Fruit fly (Drosophila melanogaster) whole organism, embryonic: Measurements from ENCODE around the gene Son.

ENCODE experiments used
- C15 ChIP-seq: fragments of 200-800 bp; sonication (Bioruptor generic); IDR thresholded peaks from 3 replicates; pipeline ENCODE4 v1.3.6; 2022; ENCODE audit warnings: missing biosample characterization, missing genetic modification characterization
- CG13424 ChIP-seq: fragments of 200-800 bp; sonication (Bioruptor generic); optimal IDR thresholded peaks from 2 replicates; lab custom pipeline; 2019; ENCODE audit warnings: missing biosample characterization, mild to moderate bottlenecking, missing genetic modification characterization, moderate library complexity
- CG13775 ChIP-seq: fragments of 200-800 bp; sonication (Bioruptor generic); optimal IDR thresholded peaks from 3 replicates; lab custom pipeline; 2017; ENCODE audit warnings: missing biosample characterization, mild to moderate bottlenecking, missing genetic modification characterization
- CG14441 ChIP-seq: fragments of 200-800 bp; sonication (Bioruptor generic); IDR thresholded peaks from 2 replicates; pipeline ENCODE4 v1.3.6; 2022; ENCODE audit warnings: missing biosample characterization, missing genetic modification characterization
- CG16779 ChIP-seq: fragments of 200-800 bp; sonication (Bioruptor generic); IDR thresholded peaks from 2 replicates; pipeline ENCODE4 v1.3.6; 2022; ENCODE audit warnings: missing biosample characterization, missing genetic modification characterization
- CG17802 ChIP-seq: fragments of 200-800 bp; sonication (Bioruptor generic); optimal IDR thresholded peaks from 2 replicates; lab custom pipeline; 2018; ENCODE audit warnings: missing biosample characterization, mild to moderate bottlenecking, missing genetic modification characterization, moderate library complexity
- CG2678 ChIP-seq: fragments of 200-800 bp; sonication (Bioruptor generic); optimal IDR thresholded peaks from 3 replicates; lab custom pipeline; 2019; ENCODE audit warnings: missing biosample characterization, mild to moderate bottlenecking, missing genetic modification characterization, moderate library complexity
- CG2712 ChIP-seq: fragments of 200-800 bp; optimal IDR thresholded peaks from 3 replicates; lab custom pipeline; 2019; ENCODE audit warnings: missing biosample characterization, mild to moderate bottlenecking, missing genetic modification characterization, moderate library complexity
- CG31365 ChIP-seq: fragments of 200-800 bp; sonication (Bioruptor generic); optimal IDR thresholded peaks from 2 replicates; lab custom pipeline; 2018; ENCODE audit warnings: missing biosample characterization, mild to moderate bottlenecking, missing genetic modification characterization
- CG33213 ChIP-seq: fragments of 200-800 bp; sonication (Bioruptor generic); optimal IDR thresholded peaks from 3 replicates; lab custom pipeline; 2016; ENCODE audit warnings: missing biosample characterization, missing genetic modification characterization
- CG34422 ChIP-seq: fragments of 200-800 bp; sonication (Bioruptor generic); IDR thresholded peaks from 3 replicates; pipeline ENCODE4 v1.3.6; 2022; ENCODE audit warnings: missing biosample characterization, missing genetic modification characterization
- CG4328 ChIP-seq: fragments of 200-800 bp; sonication (Bioruptor generic); optimal IDR thresholded peaks from 3 replicates; lab custom pipeline; 2017; ENCODE audit warnings: missing biosample characterization, missing genetic modification reagents, missing genetic modification characterization
- CG4707 ChIP-seq: fragments of 200-800 bp; sonication (Bioruptor generic); optimal IDR thresholded peaks from 2 replicates; lab custom pipeline; 2018; ENCODE audit warnings: missing biosample characterization, mild to moderate bottlenecking, missing genetic modification characterization, moderate library complexity
- CG6765 ChIP-seq: fragments of 200-800 bp; sonication (Bioruptor generic); optimal IDR thresholded peaks from 3 replicates; lab custom pipeline; 2017; ENCODE audit warnings: missing biosample characterization, mild to moderate bottlenecking, missing genetic modification characterization
- CG8290 ChIP-seq, 3 experiments: fragments of 200-800 bp; sonication (Bioruptor generic); optimal IDR thresholded peaks; 2 replicates each; lab custom pipeline; 2016 to 2019; ENCODE audit warnings: missing biosample characterization in 3 of 3, missing genetic modification characterization in 3 of 3, mild to moderate bottlenecking in 2 of 3, moderate library complexity in 1 of 3
- CG9932 ChIP-seq: fragments of 200-800 bp; sonication (Bioruptor generic); IDR thresholded peaks from 2 replicates; pipeline ENCODE4 v1.3.6; 2022; ENCODE audit warnings: missing biosample characterization, missing genetic modification characterization
- CrebB ChIP-seq: fragments of 200-800 bp; sonication (Bioruptor generic); optimal IDR thresholded peaks from 3 replicates; lab custom pipeline; 2018; ENCODE audit warnings: missing biosample characterization, mild to moderate bottlenecking, missing genetic modification characterization
- D ChIP-seq, 2 experiments: fragments of 200-800 bp in 1 of 2; fragments of >200 bp in 1 of 2; sonication (Bioruptor generic) in 1 of 2; optimal IDR thresholded peaks; 2 replicates in 1 of 2; 3 replicates in 1 of 2; lab custom pipeline; 2017; ENCODE audit warnings: mild to moderate bottlenecking in 1 of 2, missing biosample characterization in 1 of 2, missing genetic modification characterization in 1 of 2, missing genetic modification reagents in 1 of 2
- Doc3 ChIP-seq: fragments of 200-800 bp; sonication (Bioruptor generic); IDR thresholded peaks from 3 replicates; pipeline ENCODE4 v1.3.6; 2022; ENCODE audit warnings: missing biosample characterization, missing genetic modification characterization; ENCODE audit not compliant: partially characterized antibody
- Drgx ChIP-seq: fragments of 200-800 bp; sonication (Bioruptor generic); IDR thresholded peaks from 2 replicates; pipeline ENCODE4 v1.3.6; 2022; ENCODE audit warnings: missing biosample characterization, missing genetic modification characterization
- Ets65A ChIP-seq: fragments of 200-800 bp; sonication (Bioruptor generic); peaks from one replicate; lab custom pipeline; 2016; ENCODE audit warnings: missing biosample characterization, missing genetic modification characterization
- Fer3 ChIP-seq: fragments of 200-800 bp; sonication (Bioruptor generic); optimal IDR thresholded peaks from 2 replicates; lab custom pipeline; 2018; ENCODE audit warnings: missing biosample characterization, mild to moderate bottlenecking, missing genetic modification characterization, moderate library complexity
- HLH4C ChIP-seq: fragments of 200-800 bp; sonication (Bioruptor generic); IDR thresholded peaks from 3 replicates; pipeline ENCODE4 v1.3.6; 2022; ENCODE audit warnings: missing biosample characterization, missing genetic modification characterization; ENCODE audit not compliant: partially characterized antibody
- Hmx ChIP-seq: fragments of 200-800 bp; sonication (Bioruptor generic); optimal IDR thresholded peaks from 2 replicates; lab custom pipeline; 2016; ENCODE audit warnings: missing biosample characterization, missing genetic modification characterization
- Mad ChIP-seq: fragments of 200-800 bp; sonication (Bioruptor generic); optimal IDR thresholded peaks from 2 replicates; lab custom pipeline; 2016; ENCODE audit warnings: missing biosample characterization, missing genetic modification characterization
- NFAT ChIP-seq: fragments of 200-800 bp; sonication (Bioruptor generic); IDR thresholded peaks from 2 replicates; pipeline ENCODE4 v1.3.6; 2022; ENCODE audit warnings: missing biosample characterization, missing genetic modification characterization
- NK7.1 ChIP-seq: fragments of 200-800 bp; sonication (Bioruptor generic); optimal IDR thresholded peaks from 3 replicates; lab custom pipeline; 2016; ENCODE audit warnings: missing biosample characterization, missing genetic modification characterization
- Optix ChIP-seq: fragments of 200-800 bp; sonication (Bioruptor generic); IDR thresholded peaks from 3 replicates; pipeline ENCODE4 v1.3.6; 2022; ENCODE audit warnings: missing biosample characterization, missing genetic modification characterization
- PHDP ChIP-seq: fragments of 200-800 bp; sonication (Bioruptor generic); optimal IDR thresholded peaks from 3 replicates; lab custom pipeline; 2018; ENCODE audit warnings: missing biosample characterization, mild to moderate bottlenecking, missing genetic modification characterization, moderate library complexity
- Rx ChIP-seq: fragments of 200-800 bp; sonication (Bioruptor generic); IDR thresholded peaks from 2 replicates; pipeline ENCODE4 v1.3.6; 2022; ENCODE audit warnings: missing biosample characterization, missing genetic modification characterization
- Stat92E ChIP-seq, 3 experiments: fragments of >200 bp in 2 of 3; fragments of 200-800 bp in 1 of 3; sonication (Bioruptor generic) in 1 of 3; optimal IDR thresholded peaks; 2 replicates each; lab custom pipeline; 2017 to 2019; ENCODE audit warnings: missing biosample characterization in 3 of 3, missing genetic modification characterization in 3 of 3, mild to moderate bottlenecking in 1 of 3, moderate library complexity in 1 of 3
- bigmax ChIP-seq: fragments of 200-800 bp; sonication (Bioruptor generic); optimal IDR thresholded peaks from 2 replicates; lab custom pipeline; 2018; ENCODE audit warnings: missing biosample characterization, mild to moderate bottlenecking, missing genetic modification characterization
- btn ChIP-seq: fragments of 200-800 bp; sonication (Bioruptor generic); optimal IDR thresholded peaks from 2 replicates; lab custom pipeline; 2016; ENCODE audit warnings: missing biosample characterization, missing genetic modification characterization
- caup ChIP-seq: fragments of 200-800 bp; sonication (Bioruptor generic); optimal IDR thresholded peaks from 3 replicates; lab custom pipeline; 2017; ENCODE audit warnings: missing biosample characterization, mild to moderate bottlenecking, missing genetic modification characterization, moderate library complexity; ENCODE audit not compliant: severe bottlenecking
- cg ChIP-seq: fragments of 200-800 bp; sonication (Bioruptor generic); optimal IDR thresholded peaks from 3 replicates; lab custom pipeline; 2019; ENCODE audit warnings: missing biosample characterization, mild to moderate bottlenecking, missing genetic modification characterization, moderate library complexity
- dpn ChIP-seq, 2 experiments: fragments of 200-800 bp; sonication (Bioruptor generic); optimal IDR thresholded peaks; 3 replicates each; lab custom pipeline; 2016; ENCODE audit warnings: missing biosample characterization in 2 of 2, missing genetic modification characterization in 2 of 2
- ftz-f1 ChIP-seq: fragments of 200-800 bp; sonication (Bioruptor generic); optimal IDR thresholded peaks from 2 replicates; lab custom pipeline; 2016; ENCODE audit warnings: missing biosample characterization, missing genetic modification characterization
- gro ChIP-seq: fragments of 200-800 bp; sonication (Bioruptor generic); optimal IDR thresholded peaks from 2 replicates; lab custom pipeline; 2016; ENCODE audit warnings: missing biosample characterization, missing genetic modification characterization
- her ChIP-seq: fragments of 200-800 bp; sonication (Bioruptor generic); optimal IDR thresholded peaks from 2 replicates; lab custom pipeline; 2016; ENCODE audit warnings: missing biosample characterization, missing genetic modification characterization
- lab ChIP-seq: fragments of 200-800 bp; sonication (Bioruptor generic); optimal IDR thresholded peaks from 3 replicates; lab custom pipeline; 2017; ENCODE audit warnings: missing biosample characterization, missing genetic modification characterization, mild to moderate bottlenecking, moderate library complexity, missing genetic modification reagents
- odd ChIP-seq: fragments of 200-800 bp; sonication (Bioruptor generic); optimal IDR thresholded peaks from 2 replicates; lab custom pipeline; 2017; ENCODE audit warnings: missing biosample characterization, mild to moderate bottlenecking, missing genetic modification characterization
- ro ChIP-seq: fragments of 200-800 bp; sonication (Bioruptor generic); IDR thresholded peaks from 2 replicates; pipeline ENCODE4 v1.3.6; 2022; ENCODE audit warnings: missing biosample characterization, missing genetic modification characterization
- run ChIP-seq: fragments of 200-800 bp; sonication (Bioruptor generic); optimal IDR thresholded peaks from 3 replicates; lab custom pipeline; 2018; ENCODE audit warnings: missing biosample characterization, mild to moderate bottlenecking, missing genetic modification characterization
- sens ChIP-seq: fragments of 200-800 bp; sonication (Bioruptor generic); peaks from one replicate; lab custom pipeline; 2016; ENCODE audit warnings: missing biosample characterization, missing genetic modification characterization
- slp2 ChIP-seq: fragments of 200-800 bp; sonication (Bioruptor generic); optimal IDR thresholded peaks from 2 replicates; lab custom pipeline; 2016; ENCODE audit warnings: missing biosample characterization, missing genetic modification characterization
- sob ChIP-seq: fragments of 200-800 bp; sonication (Bioruptor generic); IDR thresholded peaks from 2 replicates; pipeline ENCODE4 v1.3.6; 2022; ENCODE audit warnings: missing biosample characterization, missing genetic modification characterization
- tio ChIP-seq: fragments of 200-800 bp; sonication (Bioruptor generic); optimal IDR thresholded peaks from 2 replicates; lab custom pipeline; 2017; ENCODE audit warnings: missing biosample characterization, missing genetic modification characterization, inconsistent platforms
- trh ChIP-seq: fragments of 200-800 bp; sonication (Bioruptor generic); optimal IDR thresholded peaks from 2 replicates; lab custom pipeline; 2016; ENCODE audit warnings: missing biosample characterization, missing genetic modification characterization
- twi ChIP-seq: fragments of 200-800 bp; optimal IDR thresholded peaks from 2 replicates; lab custom pipeline; 2019; ENCODE audit warnings: missing biosample characterization, mild to moderate bottlenecking, missing genetic modification characterization, moderate library complexity
- vnd ChIP-seq: fragments of 200-800 bp; sonication (Bioruptor generic); IDR thresholded peaks from 3 replicates; pipeline ENCODE4 v1.3.6; 2022; ENCODE audit warnings: missing biosample characterization, missing genetic modification characterization; ENCODE audit not compliant: partially characterized antibody
- wek ChIP-seq: fragments of 200-800 bp; sonication (Bioruptor generic); optimal IDR thresholded peaks from 3 replicates; lab custom pipeline; 2018; ENCODE audit warnings: missing biosample characterization, mild to moderate bottlenecking, missing genetic modification characterization, moderate library complexity

Son gene

DNA sequence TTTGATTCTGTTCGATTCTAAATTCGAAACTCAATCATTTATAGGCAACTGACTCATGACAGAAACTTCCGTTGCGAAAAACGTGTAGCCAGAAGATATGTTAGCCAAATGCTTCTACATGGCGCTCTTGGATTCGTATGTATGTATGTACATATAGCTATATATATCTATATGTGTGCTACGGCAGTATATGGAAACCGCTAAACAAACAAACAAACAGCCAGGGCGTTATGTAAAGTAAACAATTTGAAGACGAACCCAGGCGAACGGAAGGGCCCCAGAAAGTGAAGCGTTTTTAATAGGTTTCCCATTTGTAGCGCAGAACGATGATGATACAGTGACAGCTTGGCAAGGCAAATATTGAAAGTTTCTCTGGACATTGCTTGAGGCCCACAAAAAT, 47.9 kb upstream of the Son start (continued):
- TF ChIP-seq CG34422 (GFP tag; lab: Robert Waterston, UW) (no peak), lab (GFP tag; lab: Kevin White, UChicago) (peak; percentile 6), ro (GFP tag; lab: Robert Waterston, UW) (no peak), CG31365 (tag; lab: Kevin White, UChicago) (no peak), tio (GFP tag; lab: Kevin White, UChicago) (no peak), CG13424 (tag; lab: Kevin White, UChicago) (no peak), wek (no peak), caup (GFP tag; lab: Kevin White, UChicago) (no peak), Stat92E (GFP tag; optimal IDR thresholded peaks at IDR 0.05; lab: Kevin White, UChicago) (no peak), twi (no peak), CG33213 (GFP tag; lab: Kevin White, UChicago) (no peak), Fer3 (tag; lab: Kevin White, UChicago) (no peak), HLH4C (GFP tag; lab: Robert Waterston, UW) (no peak), Drgx (GFP tag; lab: Robert Waterston, UW) (no peak), gro (GFP tag; lab: Kevin White, UChicago) (no peak), CG9932 (GFP tag; lab: Robert Waterston, UW) (no peak), C15 (GFP tag; lab: Robert Waterston, UW) (no peak), dpn (GFP tag; optimal IDR thresholded peaks at IDR 0.05; lab: Kevin White, UChicago) (no peak), CG8290 (GFP tag; optimal IDR thresholded peaks at IDR 0.05; lab: Kevin White, UChicago) (no peak), CG8290 (tag; optimal IDR thresholded peaks at IDR 0.05; lab: Kevin White, UChicago) (no peak), Rx (GFP tag; lab: Robert Waterston, UW) (no peak), slp2 (no peak), ftz-f1 (no peak), CG14441 (GFP tag; lab: Robert Waterston, UW) (no peak), CG6765 (no peak), cg (GFP tag; lab: Kevin White, UChicago) (peak; percentile 15), odd (GFP tag; lab: Kevin White, UChicago) (no peak), PHDP (tag; lab: Kevin White, UChicago) (peak; percentile 1), trh (no peak), sob (GFP tag; lab: Robert Waterston, UW) (no peak), bigmax (GFP tag; lab: Kevin White, UChicago) (no peak), D (optimal IDR thresholded peaks at IDR 0.05; lab: Kevin White, UChicago) (no peak), D (GFP tag; optimal IDR thresholded peaks at IDR 0.05; lab: Kevin White, UChicago) (no peak), CG16779 (GFP tag; lab: Robert Waterston, UW) (no peak), btn (GFP tag; lab: Kevin White, UChicago) (no peak), CrebB (tag; lab: Kevin White, UChicago) (no peak), NK7.1 (GFP tag; lab: Kevin White, UChicago) (no peak), Hmx (GFP tag; lab: Kevin White, UChicago) (no peak), vnd (GFP tag; lab: Robert Waterston, UW) (no peak), CG2712 (tag; lab: Kevin White, UChicago) (no peak), Optix (GFP tag; lab: Robert Waterston, UW) (no peak), NFAT (no peak), sens (GFP tag; lab: Kevin White, UChicago) (peak; percentile 37), Doc3 (GFP tag; lab: Robert Waterston, UW) (no peak), her (GFP tag; lab: Kevin White, UChicago) (no peak), CG4707 (GFP tag; lab: Kevin White, UChicago) (no peak), run (peak; percentile 34), CG2678 (peak; percentile 8), CG4328 (GFP tag; lab: Kevin White, UChicago) (no peak), Mad (GFP tag; lab: Kevin White, UChicago) (no peak), CG13775 (GFP tag; lab: Kevin White, UChicago) (no peak), Ets65A (peak; percentile 80), CG17802 (tag; lab: Kevin White, UChicago) (no peak)
